Fruit fly (Drosophila melanogaster): ENCODE data around the gene Ge-1.
A peak's percentile ranks its signal among the peaks of the same experiment; 100 is the strongest.

Ge-1 gene

dm6 chr2L:11057333-11058110 is 43.2 kb downstream of the Ge-1 start (continued):
- TF ChIP-seq CG9932 (GFP tag; IDR thresholded peaks at IDR 0.05) (peak; percentile 74), CG1792 (GFP tag; optimal IDR thresholded peaks at IDR 0.05) (no peak), org-1 (GFP tag; optimal IDR thresholded peaks at IDR 0.05) (peak; percentile 77), slp2 (GFP tag; optimal IDR thresholded peaks at IDR 0.05) (peak; percentile 77), fru (optimal IDR thresholded peaks at IDR 0.05) (no peak), Trl (optimal IDR thresholded peaks at IDR 0.05) (peak; percentile 69 to 90), Trl (GFP tag; optimal IDR thresholded peaks at IDR 0.05) (peak; percentile 31), HmgZ (tag; optimal IDR thresholded peaks at IDR 0.05) (peak; percentile 57), Sox100B (GFP tag; optimal IDR thresholded peaks at IDR 0.05) (peak; percentile 94), NK7.1 (GFP tag; optimal IDR thresholded peaks at IDR 0.05) (no peak), ase (GFP tag; IDR thresholded peaks at IDR 0.05) (peak; percentile 53; the same call in 1 of the 3 replicates), CG17829 (tag; optimal IDR thresholded peaks at IDR 0.05) (peak; percentile 71), Myb (GFP tag; optimal IDR thresholded peaks at IDR 0.05) (peak; percentile 48), cg (GFP tag; optimal IDR thresholded peaks at IDR 0.05) (no peak), CG7745 (tag; optimal IDR thresholded peaks at IDR 0.05) (no peak), zf30C (GFP tag; optimal IDR thresholded peaks at IDR 0.05) (no peak), gfzf (GFP tag; optimal IDR thresholded peaks at IDR 0.05) (no peak), Opbp (GFP tag; IDR thresholded peaks at IDR 0.05; ENCODE audit: partially characterized antibody) (no peak), crol (GFP tag; IDR thresholded peaks at IDR 0.05) (peak; percentile 6; the same call in 1 of the 2 replicates), nerfin-2 (GFP tag; IDR thresholded peaks at IDR 0.05; ENCODE audit: partially characterized antibody) (no peak), Doc3 (GFP tag; IDR thresholded peaks at IDR 0.05; ENCODE audit: partially characterized antibody) (no peak), zen (tag; optimal IDR thresholded peaks at IDR 0.05) (no peak), otp (GFP tag; IDR thresholded peaks at IDR 0.05) (peak; percentile 66; the same call in 1 of the 3 replicates), dpn (GFP tag; optimal IDR thresholded peaks at IDR 0.05) (peak; percentile 43 to 86), CG12744 (GFP tag; optimal IDR thresholded peaks at IDR 0.05) (peak; percentile 42), CG17802 (tag; optimal IDR thresholded peaks at IDR 0.05) (no peak), Sry-β (GFP tag; optimal IDR thresholded peaks at IDR 0.05) (no peak), CG11093 (GFP tag; IDR thresholded peaks at IDR 0.05) (peak; percentile 55; the same call in 2 of the 3 replicates), eyg (GFP tag; optimal IDR thresholded peaks at IDR 0.05) (no peak), CG9876 (GFP tag; optimal IDR thresholded peaks at IDR 0.05) (peak; percentile 24), scrt (GFP tag; optimal IDR thresholded peaks at IDR 0.05) (peak; percentile 53), Scr (GFP tag; IDR thresholded peaks at IDR 0.05; ENCODE audit: partially characterized antibody) (no peak), Atf6 (GFP tag; IDR thresholded peaks at IDR 0.05) (peak; percentile 57), croc (GFP tag; conservative IDR thresholded peaks at IDR 0.05) (peak; percentile 40), repo (GFP tag; optimal IDR thresholded peaks at IDR 0.05) (no peak), insv (GFP tag; optimal IDR thresholded peaks at IDR 0.05) (peak in 1 of 2 experiments; percentile 3), BEAF-32 (GFP tag; optimal IDR thresholded peaks at IDR 0.05) (no peak), CG12155 (GFP tag; optimal IDR thresholded peaks at IDR 0.05) (peak; percentile 44), CG3163 (GFP tag; optimal IDR thresholded peaks at IDR 0.05) (peak; percentile 91), dm (GFP tag; optimal IDR thresholded peaks at IDR 0.05) (peak; percentile 49), CG18619 (GFP tag; optimal IDR thresholded peaks at IDR 0.05) (peak; percentile 79), CG11398 (GFP tag; optimal IDR thresholded peaks at IDR 0.05) (peak; percentile 29), crc (GFP tag; optimal IDR thresholded peaks at IDR 0.05) (peak; percentile 36), CG30403 (GFP tag; optimal IDR thresholded peaks at IDR 0.05) (peak; percentile 78), ems (GFP tag; optimal IDR thresholded peaks at IDR 0.05) (peak; percentile 42), Ada2b (GFP tag; IDR thresholded peaks at IDR 0.05) (peak; percentile 64), CG18262 (tag; optimal IDR thresholded peaks at IDR 0.05) (peak; percentile 92), slbo (GFP tag; IDR thresholded peaks at IDR 0.05) (peak; percentile 89), CG13123 (GFP tag; optimal IDR thresholded peaks at IDR 0.05) (peak; percentile 1), CG32772 (GFP tag; IDR thresholded peaks at IDR 0.05) (peak; percentile 63)

Measured in whole organism, embryonic.